Fruit fly (Drosophila melanogaster) whole organism: ENCODE data around the gene CG13083.

Experiments used
- CG8478 ChIP-seq: fragments of >200 bp; optimal IDR thresholded peaks from 2 replicates; lab custom pipeline; 2018; ENCODE audit warnings: inconsistent platforms
- Dll ChIP-seq: fragments of >200 bp; optimal IDR thresholded peaks from 2 replicates; lab custom pipeline; 2017
- EcR ChIP-seq, 2 experiments: fragments of >200 bp; optimal IDR thresholded peaks; 2 replicates each; lab custom pipeline; 2017; ENCODE audit warnings: missing biosample characterization in 2 of 2, missing genetic modification characterization in 2 of 2, missing genetic modification reagents in 2 of 2
- pan ChIP-seq: fragments of >200 bp; optimal IDR thresholded peaks from 2 replicates; lab custom pipeline; 2017
- psq ChIP-seq: fragments of >200 bp; optimal IDR thresholded peaks from 2 replicates; lab custom pipeline; 2017
- usp ChIP-seq: fragments of >200 bp; optimal IDR thresholded peaks from 2 replicates; lab custom pipeline; 2017; ENCODE audit warnings: missing biosample characterization, missing genetic modification characterization, mixed read lengths

CG13083 gene

dm6 chr2L:19512184-19512583 is 24.9 kb downstream of the CG13083 start:
- TF ChIP-seq CG8478 (lab: Kevin White, UChicago): no peak
- TF ChIP-seq usp (GFP tag; lab: Kevin White, UChicago): no peak
- no peak for TF ChIP-seq psq (lab: Kevin White, UChicago)
- TF ChIP-seq pan (lab: Kevin White, UChicago): no peak
- no peak for TF ChIP-seq EcR (GFP tag; optimal IDR thresholded peaks at IDR 0.05; lab: Kevin White, UChicago)
- TF ChIP-seq Dll: no peak

- TF ChIP-seq EcR (GFP tag; optimal IDR thresholded peaks at IDR 0.05; lab: Kevin White, UChicago) (no peak), Dll (no peak), pan (lab: Kevin White, UChicago) (no peak), usp (GFP tag; lab: Kevin White, UChicago) (no peak), CG8478 (lab: Kevin White, UChicago) (no peak), psq (lab: Kevin White, UChicago) (no peak)
These were observed 28.8 kb downstream of the CG13083 start for dm6 chr2L:19516062-19516461.

- TF ChIP-seq Dll: no peak
- no peak for TF ChIP-seq CG8478 (lab: Kevin White, UChicago)
- no peak for TF ChIP-seq psq (lab: Kevin White, UChicago)
- no peak for TF ChIP-seq usp (GFP tag; lab: Kevin White, UChicago)
- TF ChIP-seq pan (lab: Kevin White, UChicago): no peak
- no peak for TF ChIP-seq EcR (GFP tag; optimal IDR thresholded peaks at IDR 0.05; lab: Kevin White, UChicago)
These were observed 30.0 kb downstream of the CG13083 start, which contains the start of gene Hasp for dm6 chr2L:19517154-19517814. Gene Hasp, minus strand, starts transcription at chr2L:19517204.

dm6 chr2L:19518636-19519086 is 31.4 kb downstream of the CG13083 start, which contains the start of gene CG10132:
Gene CG10132, plus strand, starts transcription at chr2L:19518824.
- TF ChIP-seq Dll (no peak), EcR (GFP tag; optimal IDR thresholded peaks at IDR 0.05; lab: Kevin White, UChicago) (no peak), CG8478 (lab: Kevin White, UChicago) (no peak), usp (GFP tag; lab: Kevin White, UChicago) (no peak), psq (lab: Kevin White, UChicago) (no peak), pan (lab: Kevin White, UChicago) (no peak)

dm6 chr2L:19519611-19520010 is 32.3 kb downstream of the CG13083 start:
- TF ChIP-seq CG8478 (lab: Kevin White, UChicago) (no peak), Dll (peak; percentile 31), EcR (GFP tag; optimal IDR thresholded peaks at IDR 0.05; lab: Kevin White, UChicago) (no peak), usp (GFP tag; lab: Kevin White, UChicago) (no peak), pan (lab: Kevin White, UChicago) (no peak)

dm6 chr2L:19526316-19526715 is 39.0 kb downstream of the CG13083 start, which contains the start of the genes Dpm1 and CG10137:
Gene Dpm1, minus strand, starts transcription at chr2L:19526368.
Gene CG10137, plus strand, starts transcription at chr2L:19526686.
- no peak for TF ChIP-seq CG8478 (lab: Kevin White, UChicago)
- no peak for TF ChIP-seq psq (lab: Kevin White, UChicago)
- TF ChIP-seq EcR (GFP tag; optimal IDR thresholded peaks at IDR 0.05; lab: Kevin White, UChicago): no peak
- no peak for TF ChIP-seq usp (GFP tag; lab: Kevin White, UChicago)
- TF ChIP-seq pan (lab: Kevin White, UChicago): no peak
- no peak for TF ChIP-seq Dll

- TF ChIP-seq psq (lab: Kevin White, UChicago): no peak
- TF ChIP-seq CG8478 (lab: Kevin White, UChicago): no peak
- TF ChIP-seq Dll: no peak
- no peak for TF ChIP-seq EcR (GFP tag; optimal IDR thresholded peaks at IDR 0.05; lab: Kevin White, UChicago)
- TF ChIP-seq pan (lab: Kevin White, UChicago): no peak
- TF ChIP-seq usp (GFP tag; lab: Kevin White, UChicago): no peak
These were observed 39.6 kb downstream of the CG13083 start for dm6 chr2L:19526844-19527243.

dm6 chr2L:19528308-19528707 is 41.0 kb downstream of the CG13083 start:
- no peak for TF ChIP-seq pan (lab: Kevin White, UChicago)
- TF ChIP-seq usp (GFP tag; lab: Kevin White, UChicago): no peak
- TF ChIP-seq Dll: no peak
- TF ChIP-seq psq (lab: Kevin White, UChicago): no peak
- no peak for TF ChIP-seq CG8478 (lab: Kevin White, UChicago)
- TF ChIP-seq EcR (GFP tag; optimal IDR thresholded peaks at IDR 0.05; lab: Kevin White, UChicago): no peak

- TF ChIP-seq psq (lab: Kevin White, UChicago) (no peak), usp (GFP tag; lab: Kevin White, UChicago) (no peak), Dll (no peak), pan (lab: Kevin White, UChicago) (no peak), EcR (GFP tag; optimal IDR thresholded peaks at IDR 0.05; lab: Kevin White, UChicago) (no peak), CG8478 (lab: Kevin White, UChicago) (no peak)
These were observed 42.8 kb downstream of the CG13083 start, which contains the start of gene CG10165 for dm6 chr2L:19530092-19530491. Gene CG10165, minus strand, starts transcription at chr2L:19530305.

- TF ChIP-seq CG8478 (lab: Kevin White, UChicago) (no peak), psq (lab: Kevin White, UChicago) (no peak)
These were observed 46.0 kb downstream of the CG13083 start, which contains the start of gene CG33116 for dm6 chr2L:19533247-19533646. Gene CG33116, plus strand, starts transcription at chr2L:19533479.

- no peak for TF ChIP-seq Dll
These were observed 47.9 kb downstream of the CG13083 start, which contains the start of gene CG31697 for dm6 chr2L:19535234-19535633. Gene CG31697, plus strand, starts transcription at chr2L:19535448.
